Fruit fly (Drosophila melanogaster) whole organism, embryonic: ENCODE data around the gene mwh.

Experiments
- BtbVII ChIP-seq: fragments of 200-800 bp; sonication (Bioruptor generic); optimal IDR thresholded peaks from 3 replicates; lab custom pipeline; 2017; ENCODE audit warnings: missing biosample characterization, mild to moderate bottlenecking, missing genetic modification characterization
- C15 ChIP-seq: fragments of 200-800 bp; sonication (Bioruptor generic); IDR thresholded peaks from 3 replicates; pipeline ENCODE4 v1.3.6; 2022; ENCODE audit warnings: missing biosample characterization, missing genetic modification characterization
- CG10274 ChIP-seq: fragments of 200-800 bp; sonication (Bioruptor generic); optimal IDR thresholded peaks from 3 replicates; lab custom pipeline; 2017; ENCODE audit warnings: missing biosample characterization, mild to moderate bottlenecking, missing genetic modification characterization
- CG11085 ChIP-seq: fragments of 200-800 bp; sonication (Bioruptor generic); IDR thresholded peaks from 2 replicates; pipeline ENCODE4 v1.3.6; 2022; ENCODE audit warnings: missing biosample characterization, missing genetic modification characterization
- CG11723 ChIP-seq: fragments of 200-800 bp; sonication (Bioruptor generic); optimal IDR thresholded peaks from 2 replicates; lab custom pipeline; 2017; ENCODE audit warnings: missing biosample characterization, mild to moderate bottlenecking, missing genetic modification characterization
- CG12236 ChIP-seq: fragments of 200-800 bp; sonication (Bioruptor generic); optimal IDR thresholded peaks from 2 replicates; lab custom pipeline; 2016; ENCODE audit warnings: missing biosample characterization, missing genetic modification characterization
- CG13287 ChIP-seq: fragments of 200-800 bp; sonication (Bioruptor generic); IDR thresholded peaks from 2 replicates; pipeline ENCODE4 v1.3.6; 2022; ENCODE audit warnings: missing biosample characterization, missing genetic modification characterization; ENCODE audit not compliant: partially characterized antibody
- CG13296 ChIP-seq: fragments of 200-800 bp; sonication (Bioruptor generic); optimal IDR thresholded peaks from 3 replicates; lab custom pipeline; 2018; ENCODE audit warnings: missing biosample characterization, mild to moderate bottlenecking, missing genetic modification characterization
- CG13894 ChIP-seq: fragments of 200-800 bp; sonication (Bioruptor generic); optimal IDR thresholded peaks from 3 replicates; lab custom pipeline; 2018; ENCODE audit warnings: missing biosample characterization, mild to moderate bottlenecking, missing genetic modification characterization, moderate library complexity
- CG14441 ChIP-seq: fragments of 200-800 bp; sonication (Bioruptor generic); IDR thresholded peaks from 2 replicates; pipeline ENCODE4 v1.3.6; 2022; ENCODE audit warnings: missing biosample characterization, missing genetic modification characterization
- CG2116 ChIP-seq: fragments of 200-800 bp; sonication (Bioruptor generic); optimal IDR thresholded peaks from 3 replicates; lab custom pipeline; 2018; ENCODE audit warnings: missing biosample characterization, mild to moderate bottlenecking, missing genetic modification characterization
- CG2678 ChIP-seq: fragments of 200-800 bp; sonication (Bioruptor generic); optimal IDR thresholded peaks from 3 replicates; lab custom pipeline; 2019; ENCODE audit warnings: missing biosample characterization, mild to moderate bottlenecking, missing genetic modification characterization, moderate library complexity
- CG2889 ChIP-seq: fragments of 200-800 bp; sonication (Bioruptor generic); IDR thresholded peaks from 3 replicates; pipeline ENCODE4 v1.3.6; 2022; ENCODE audit warnings: missing biosample characterization, missing genetic modification characterization
- CG3281 ChIP-seq: fragments of 200-800 bp; sonication (Bioruptor generic); optimal IDR thresholded peaks from 3 replicates; lab custom pipeline; 2017; ENCODE audit warnings: missing biosample characterization, mild to moderate bottlenecking, missing genetic modification characterization
- CG5245 ChIP-seq: fragments of 200-800 bp; sonication (Bioruptor generic); optimal IDR thresholded peaks from 3 replicates; lab custom pipeline; 2016; ENCODE audit warnings: missing biosample characterization, missing genetic modification characterization
- CG6813 ChIP-seq: fragments of 200-800 bp; sonication (Bioruptor generic); optimal IDR thresholded peaks from 2 replicates; lab custom pipeline; 2017; ENCODE audit warnings: missing biosample characterization, missing genetic modification characterization, mild to moderate bottlenecking, moderate library complexity, missing genetic modification reagents
- CG7786 ChIP-seq: fragments of 200-800 bp; sonication (Bioruptor generic); optimal IDR thresholded peaks from 2 replicates; lab custom pipeline; 2016; ENCODE audit warnings: missing biosample characterization, missing genetic modification characterization
- CG7839 ChIP-seq: fragments of 200-800 bp; sonication (Bioruptor generic); optimal IDR thresholded peaks from 3 replicates; lab custom pipeline; 2018; ENCODE audit warnings: missing biosample characterization, mild to moderate bottlenecking, missing genetic modification characterization, moderate library complexity
- CG8478 ChIP-seq: fragments of >200 bp; optimal IDR thresholded peaks from 2 replicates; lab custom pipeline; 2018
- Elba2 ChIP-seq: fragments of 200-800 bp; sonication (Bioruptor generic); optimal IDR thresholded peaks from 3 replicates; lab custom pipeline; 2016; ENCODE audit warnings: missing biosample characterization, missing genetic modification characterization
- HLHmδ ChIP-seq: fragments of 200-800 bp; sonication (Bioruptor generic); optimal IDR thresholded peaks from 2 replicates; lab custom pipeline; 2018; ENCODE audit warnings: missing biosample characterization, mild to moderate bottlenecking, missing genetic modification characterization, moderate library complexity
- MTF-1 ChIP-seq: fragments of 200-800 bp; sonication (Bioruptor generic); optimal IDR thresholded peaks from 2 replicates; lab custom pipeline; 2018; ENCODE audit warnings: missing biosample characterization, mild to moderate bottlenecking, missing genetic modification characterization, borderline replicate concordance
- Opbp ChIP-seq: fragments of 200-800 bp; sonication (Bioruptor generic); IDR thresholded peaks from 3 replicates; pipeline ENCODE4 v1.3.6; 2022; ENCODE audit warnings: missing biosample characterization, missing genetic modification characterization; ENCODE audit not compliant: partially characterized antibody
- PHDP ChIP-seq: fragments of 200-800 bp; sonication (Bioruptor generic); optimal IDR thresholded peaks from 3 replicates; lab custom pipeline; 2018; ENCODE audit warnings: missing biosample characterization, mild to moderate bottlenecking, missing genetic modification characterization, moderate library complexity
- Pdp1 ChIP-seq, 2 experiments: fragments of 200-800 bp; sonication (Bioruptor generic); optimal IDR thresholded peaks; 3 replicates each; lab custom pipeline; 2016; ENCODE audit warnings: missing biosample characterization in 2 of 2, missing genetic modification characterization in 2 of 2, mild to moderate bottlenecking in 1 of 2, moderate library complexity in 1 of 2
- TFAM ChIP-seq: fragments of 200-800 bp; sonication (Bioruptor generic); optimal IDR thresholded peaks from 2 replicates; lab custom pipeline; 2017; ENCODE audit warnings: missing biosample characterization, missing genetic modification characterization, inconsistent platforms
- Trl ChIP-seq, 3 experiments: fragments of >200 bp in 2 of 3; fragments of 200-800 bp in 1 of 3; sonication (Bioruptor generic) in 1 of 3; optimal IDR thresholded peaks; 2 replicates in 1 of 3; 3 replicates in 2 of 3; lab custom pipeline; 2016 to 2017; ENCODE audit warnings: missing biosample characterization in 1 of 3, missing genetic modification characterization in 1 of 3
- br ChIP-seq: fragments of >200 bp; optimal IDR thresholded peaks from 2 replicates; lab custom pipeline; 2017
- caup ChIP-seq: fragments of 200-800 bp; sonication (Bioruptor generic); optimal IDR thresholded peaks from 3 replicates; lab custom pipeline; 2017; ENCODE audit warnings: missing biosample characterization, mild to moderate bottlenecking, missing genetic modification characterization, moderate library complexity; ENCODE audit not compliant: severe bottlenecking
- chif ChIP-seq, 2 experiments: fragments of 200-800 bp; sonication (Bioruptor generic); optimal IDR thresholded peaks; 3 replicates each; lab custom pipeline; 2016; ENCODE audit warnings: missing biosample characterization in 2 of 2, missing genetic modification characterization in 2 of 2
- chm ChIP-seq: fragments of 200-800 bp; sonication (Bioruptor generic); IDR thresholded peaks from 2 replicates; pipeline ENCODE4 v1.3.6; 2022; ENCODE audit warnings: missing biosample characterization, missing genetic modification characterization
- da ChIP-seq: fragments of 200-800 bp; sonication (Bioruptor generic); optimal IDR thresholded peaks from 2 replicates; lab custom pipeline; 2016; ENCODE audit warnings: missing biosample characterization, missing genetic modification characterization
- dimm ChIP-seq: fragments of 200-800 bp; sonication (Bioruptor generic); IDR thresholded peaks from 2 replicates; pipeline ENCODE4 v1.3.6; 2022; ENCODE audit warnings: missing biosample characterization, missing genetic modification characterization
- dpn ChIP-seq, 2 experiments: fragments of 200-800 bp; sonication (Bioruptor generic); optimal IDR thresholded peaks; 3 replicates each; lab custom pipeline; 2016; ENCODE audit warnings: missing biosample characterization in 2 of 2, missing genetic modification characterization in 2 of 2
- dysf ChIP-seq: fragments of 200-800 bp; sonication (Bioruptor generic); IDR thresholded peaks from 3 replicates; pipeline ENCODE4 v1.3.6; 2022; ENCODE audit warnings: missing biosample characterization, missing genetic modification characterization
- emc ChIP-seq: fragments of 200-800 bp; sonication (Bioruptor generic); optimal IDR thresholded peaks from 2 replicates; lab custom pipeline; 2016; ENCODE audit warnings: missing biosample characterization, missing genetic modification characterization
- lola ChIP-seq, 3 experiments: fragments of >200 bp in 2 of 3; fragments of 200-800 bp in 1 of 3; sonication (Bioruptor generic) in 1 of 3; optimal IDR thresholded peaks; 2 replicates each; lab custom pipeline; 2017 to 2019; ENCODE audit warnings: missing biosample characterization in 3 of 3, missing genetic modification characterization in 3 of 3, mild to moderate bottlenecking in 1 of 3, moderate library complexity in 1 of 3
- maf-S ChIP-seq: fragments of 200-800 bp; sonication (Bioruptor generic); optimal IDR thresholded peaks from 2 replicates; lab custom pipeline; 2016; ENCODE audit warnings: missing biosample characterization, missing genetic modification characterization
- nerfin-2 ChIP-seq: fragments of 200-800 bp; sonication (Bioruptor generic); IDR thresholded peaks from 2 replicates; pipeline ENCODE4 v1.3.6; 2022; ENCODE audit warnings: missing biosample characterization, missing genetic modification characterization; ENCODE audit not compliant: partially characterized antibody
- nmo ChIP-seq: fragments of 200-800 bp; sonication (Bioruptor generic); optimal IDR thresholded peaks from 2 replicates; lab custom pipeline; 2018; ENCODE audit warnings: missing biosample characterization, mild to moderate bottlenecking, missing genetic modification characterization, moderate library complexity
- oc ChIP-seq: fragments of 200-800 bp; sonication (Bioruptor generic); optimal IDR thresholded peaks from 2 replicates; lab custom pipeline; 2018; ENCODE audit warnings: missing biosample characterization, mild to moderate bottlenecking, missing genetic modification characterization, moderate library complexity
- odd ChIP-seq: fragments of 200-800 bp; sonication (Bioruptor generic); optimal IDR thresholded peaks from 2 replicates; lab custom pipeline; 2017; ENCODE audit warnings: missing biosample characterization, mild to moderate bottlenecking, missing genetic modification characterization
- onecut ChIP-seq: fragments of 200-800 bp; sonication (Bioruptor generic); IDR thresholded peaks from 2 replicates; pipeline ENCODE4 v1.3.6; 2022; ENCODE audit warnings: missing biosample characterization, missing genetic modification characterization
- rib ChIP-seq: fragments of 200-800 bp; sonication (Bioruptor generic); IDR thresholded peaks from 2 replicates; pipeline ENCODE4 v1.3.6; 2022; ENCODE audit warnings: missing biosample characterization, missing genetic modification characterization
- ro ChIP-seq: fragments of 200-800 bp; sonication (Bioruptor generic); IDR thresholded peaks from 2 replicates; pipeline ENCODE4 v1.3.6; 2022; ENCODE audit warnings: missing biosample characterization, missing genetic modification characterization
- salm ChIP-seq: fragments of 200-800 bp; sonication (Bioruptor generic); optimal IDR thresholded peaks from 2 replicates; lab custom pipeline; 2018; ENCODE audit warnings: missing biosample characterization, mild to moderate bottlenecking, missing genetic modification characterization
- shn ChIP-seq: fragments of 200-800 bp; sonication (Bioruptor generic); optimal IDR thresholded peaks from 3 replicates; lab custom pipeline; 2016; ENCODE audit warnings: missing biosample characterization, missing genetic modification characterization
- slbo ChIP-seq: fragments of 200-800 bp; sonication (Bioruptor generic); IDR thresholded peaks from 2 replicates; pipeline ENCODE4 v1.3.6; 2022; ENCODE audit warnings: missing biosample characterization, missing genetic modification characterization
- tll ChIP-seq, 2 experiments: fragments of 200-800 bp in 1 of 2; fragments of >200 bp in 1 of 2; sonication (Bioruptor generic) in 1 of 2; optimal IDR thresholded peaks; 2 replicates each; lab custom pipeline; 2017 to 2019; ENCODE audit warnings: missing biosample characterization in 2 of 2, missing genetic modification characterization in 2 of 2, mild to moderate bottlenecking in 1 of 2, moderate library complexity in 1 of 2

Gene mwh

dm6 chr3L:1247627-1248295 lies 47.2 kb downstream of the mwh start, which contains the start of the genes Psf1 and Sac1 (continued):
- TF ChIP-seq tll (GFP tag; optimal IDR thresholded peaks at IDR 0.05; lab: Kevin White, UChicago) (peak in 1 of 2 experiments; percentile 61), TFAM (no peak), dysf (GFP tag; lab: Robert Waterston, UW) (peak; percentile 58; the same call in 1 of the 3 replicates), onecut (GFP tag; lab: Robert Waterston, UW) (peak; percentile 66), CG5245 (GFP tag; lab: Kevin White, UChicago) (peak; percentile 22), PHDP (no peak), lola (GFP tag; optimal IDR thresholded peaks at IDR 0.05; lab: Kevin White, UChicago) (peak in 1 of 3 experiments; percentile 53), CG13894 (tag; lab: Kevin White, UChicago) (no peak), caup (GFP tag; lab: Kevin White, UChicago) (peak; percentile 23), Elba2 (GFP tag; lab: Kevin White, UChicago) (no peak), CG2678 (tag; lab: Kevin White, UChicago) (peak; percentile 48), slbo (GFP tag; lab: Robert Waterston, UW) (peak; percentile 64), nerfin-2 (peak; percentile 74), CG13287 (peak; percentile 88), CG13296 (GFP tag; lab: Kevin White, UChicago) (peak; percentile 4), CG7786 (GFP tag; lab: Kevin White, UChicago) (peak; percentile 55), Pdp1 (GFP tag; optimal IDR thresholded peaks at IDR 0.05; lab: Kevin White, UChicago) (peak in 1 of 2 experiments; percentile 53), CG14441 (GFP tag; lab: Robert Waterston, UW) (peak; percentile 13; the same call in 1 of the 2 replicates), C15 (GFP tag; lab: Robert Waterston, UW) (no peak), CG12236 (no peak), da (GFP tag; lab: Kevin White, UChicago) (peak; percentile 19), CG8478 (lab: Kevin White, UChicago) (no peak), Opbp (peak; percentile 73), odd (GFP tag; lab: Kevin White, UChicago) (no peak), Trl (optimal IDR thresholded peaks at IDR 0.05; lab: Kevin White, UChicago) (no peak), Trl (GFP tag; optimal IDR thresholded peaks at IDR 0.05; lab: Kevin White, UChicago) (peak; percentile 18), dimm (no peak), HLHmδ (GFP tag; lab: Kevin White, UChicago) (no peak), chif (GFP tag; optimal IDR thresholded peaks at IDR 0.05; lab: Kevin White, UChicago) (peak; percentile 49 to 63), br (lab: Kevin White, UChicago) (no peak), CG11085 (GFP tag; lab: Robert Waterston, UW) (no peak; the same call in 1 of the 2 replicates), salm (tag; lab: Kevin White, UChicago) (no peak), nmo (GFP tag; lab: Kevin White, UChicago) (peak; percentile 80), CG10274 (GFP tag; lab: Kevin White, UChicago) (no peak), ro (GFP tag; lab: Robert Waterston, UW) (no peak), rib (no peak), shn (GFP tag; lab: Kevin White, UChicago) (peak; percentile 62), CG2889 (GFP tag; lab: Robert Waterston, UW) (no peak), CG7839 (tag; lab: Kevin White, UChicago) (peak; percentile 36), chm (GFP tag; lab: Robert Waterston, UW) (no peak), CG11723 (GFP tag; lab: Kevin White, UChicago) (no peak), maf-S (GFP tag; lab: Kevin White, UChicago) (peak; percentile 26), emc (GFP tag; lab: Kevin White, UChicago) (no peak), CG3281 (GFP tag; lab: Kevin White, UChicago) (no peak), CG2116 (GFP tag; lab: Kevin White, UChicago) (peak; percentile 61), CG6813 (GFP tag; lab: Kevin White, UChicago) (no peak), dpn (GFP tag; optimal IDR thresholded peaks at IDR 0.05; lab: Kevin White, UChicago) (peak; percentile 37 to 59), oc (tag; lab: Kevin White, UChicago) (no peak), BtbVII (GFP tag; lab: Kevin White, UChicago) (no peak), MTF-1 (GFP tag; lab: Kevin White, UChicago) (no peak)
